Fruit fly (Drosophila melanogaster) whole organism, prepupa: ENCODE measurements around the gene CG10353.

Experiments used
- CG11294 ChIP-seq: fragments of 200-800 bp; sonication (Bioruptor generic); IDR thresholded peaks from 2 replicates; pipeline ENCODE4 v1.3.6; 2022; ENCODE audit warnings: missing biosample characterization, missing genetic modification characterization
- CG3032 ChIP-seq: fragments of 200-800 bp; optimal IDR thresholded peaks from 2 replicates; lab custom pipeline; 2019; ENCODE audit warnings: missing biosample characterization, mild to moderate bottlenecking, missing genetic modification characterization, moderate library complexity
- CG31627 ChIP-seq: fragments of 200-800 bp; sonication (Bioruptor generic); optimal IDR thresholded peaks from 3 replicates; lab custom pipeline; 2016; ENCODE audit warnings: missing biosample characterization, missing genetic modification characterization
- CG6792 ChIP-seq: fragments of 200-800 bp; sonication (Bioruptor generic); optimal IDR thresholded peaks from 3 replicates; lab custom pipeline; 2016; ENCODE audit warnings: missing biosample characterization, missing genetic modification characterization
- CG8632 ChIP-seq: fragments of 200-800 bp; sonication (Bioruptor generic); optimal IDR thresholded peaks from 3 replicates; lab custom pipeline; 2016; ENCODE audit warnings: missing biosample characterization, missing genetic modification characterization
- CG9139 ChIP-seq: fragments of 200-800 bp; sonication (Bioruptor generic); optimal IDR thresholded peaks from 3 replicates; lab custom pipeline; 2017; ENCODE audit warnings: missing biosample characterization, mild to moderate bottlenecking, missing genetic modification characterization
- Hr39 ChIP-seq: fragments of 200-800 bp; sonication (Bioruptor generic); optimal IDR thresholded peaks from 2 replicates; lab custom pipeline; 2016; ENCODE audit warnings: missing biosample characterization, missing genetic modification characterization
- Met ChIP-seq: fragments of 200-800 bp; sonication (Bioruptor generic); optimal IDR thresholded peaks from 3 replicates; lab custom pipeline; 2016; ENCODE audit warnings: missing biosample characterization, missing genetic modification characterization
- Smox ChIP-seq: fragments of 200-800 bp; sonication (Bioruptor generic); optimal IDR thresholded peaks from 3 replicates; lab custom pipeline; 2016; ENCODE audit warnings: missing biosample characterization, missing genetic modification characterization
- Sox14 ChIP-seq: fragments of 200-800 bp; sonication (Bioruptor generic); optimal IDR thresholded peaks from 3 replicates; lab custom pipeline; 2016; ENCODE audit warnings: missing biosample characterization, missing genetic modification characterization
- cyc ChIP-seq: fragments of 200-800 bp; sonication (Bioruptor generic); optimal IDR thresholded peaks from 3 replicates; lab custom pipeline; 2016; ENCODE audit warnings: missing biosample characterization, missing genetic modification characterization
- lz ChIP-seq: fragments of 200-800 bp; sonication (Bioruptor generic); optimal IDR thresholded peaks from 3 replicates; lab custom pipeline; 2016; ENCODE audit warnings: missing biosample characterization, missing genetic modification characterization
- spab ChIP-seq: fragments of 200-800 bp; sonication (Bioruptor generic); optimal IDR thresholded peaks from 2 replicates; lab custom pipeline; 2017; ENCODE audit warnings: missing biosample characterization, mild to moderate bottlenecking, missing genetic modification characterization, missing genetic modification reagents

DNA sequence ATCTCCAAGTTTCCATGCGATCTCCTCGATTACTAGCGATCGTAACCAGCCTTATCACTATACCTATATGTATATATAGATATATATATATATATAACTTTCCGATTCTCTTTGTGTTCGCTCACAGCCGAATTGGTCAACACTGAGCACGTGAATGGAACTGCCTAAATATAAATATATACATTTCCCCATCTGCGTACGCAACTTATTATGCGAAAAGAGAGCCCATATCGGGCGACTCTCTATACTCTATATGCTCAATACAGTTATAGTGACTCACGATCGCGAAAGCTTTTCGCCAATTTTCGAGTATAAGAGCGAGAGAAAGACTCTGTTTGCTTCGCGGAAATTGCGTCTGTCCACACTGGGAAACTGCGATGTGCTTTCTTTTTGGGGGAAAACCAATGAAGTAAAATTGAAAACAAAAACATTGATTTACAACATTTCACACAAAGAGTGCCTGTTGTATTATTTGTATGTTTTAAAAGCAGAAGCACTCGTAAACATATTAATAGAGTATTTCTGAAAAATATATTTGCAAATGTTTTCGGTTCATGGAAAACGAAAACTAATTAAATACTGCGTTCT is 35.8 kb upstream of the CG10353 start:
- no peak for TF ChIP-seq CG9139
- no peak for TF ChIP-seq Smox (GFP tag; lab: Kevin White, UChicago)
- TF ChIP-seq Met, result no peak
- no peak for TF ChIP-seq cyc (GFP tag; lab: Kevin White, UChicago)
- TF ChIP-seq CG8632, result no peak
- TF ChIP-seq CG11294, result no peak
- TF ChIP-seq Hr39, result no peak
- no peak for TF ChIP-seq CG31627 (GFP tag; lab: Kevin White, UChicago)
- no peak for TF ChIP-seq CG6792 (GFP tag; lab: Kevin White, UChicago)
- TF ChIP-seq lz (GFP tag; lab: Kevin White, UChicago), result no peak
- TF ChIP-seq CG3032, result no peak
- TF ChIP-seq Sox14 (GFP tag; lab: Kevin White, UChicago), result no peak
- TF ChIP-seq spab (GFP tag; lab: Kevin White, UChicago), result no peak
